Worm (Caenorhabditis elegans): ENCODE results near the gene F57B9.1.

Gene F57B9.1

DNA sequence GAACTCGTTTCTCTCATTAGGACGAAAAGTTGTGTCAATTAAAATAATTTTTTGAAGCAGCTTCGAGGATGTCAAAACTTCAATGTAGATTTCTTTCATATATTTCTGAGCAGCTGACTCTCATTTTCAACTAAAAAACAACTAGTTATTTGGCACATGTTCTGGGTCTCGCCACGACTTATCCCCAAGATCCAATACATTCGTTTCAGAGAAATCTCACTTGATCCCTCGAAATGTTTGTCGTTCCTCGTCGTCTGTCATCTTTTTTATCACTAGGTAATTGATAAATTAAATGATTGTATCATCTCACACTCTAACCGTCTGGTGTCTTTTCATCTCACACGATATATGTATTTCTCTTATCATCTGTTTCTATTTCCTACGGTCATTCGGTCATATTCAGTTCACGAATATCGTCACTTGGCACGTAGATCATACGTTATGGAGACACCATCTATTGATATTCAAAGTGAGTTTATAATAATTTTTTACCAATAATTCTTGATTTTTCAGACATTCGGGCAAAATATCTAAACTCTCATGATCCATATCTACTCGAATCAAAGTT lies at the start of gene F57B9.1, which contains the start of gene rpn-6.1:
Gene F57B9.1, plus strand, starts transcription at position 154 of the 568 bp plus-strand sequence.
Gene rpn-6.1, minus strand, starts transcription at position 65 of the 568 bp plus-strand sequence.
- TF ChIP-seq dmd-9 (GFP tag; IDR thresholded peaks at IDR 0.05) (no peak), madf-5 (GFP tag; IDR thresholded peaks at IDR 0.05) (no peak), dmd-6 (GFP tag; IDR thresholded peaks at IDR 0.05) (peak; percentile 38), daf-16 (GFP tag; optimal IDR thresholded peaks at IDR 0.05) (peak in 1 of 2 experiments; percentile 72), daf-16 (tag; optimal IDR thresholded peaks at IDR 0.05) (peak; percentile 55), nhr-41 (GFP tag; IDR thresholded peaks at IDR 0.05) (no peak), pqm-1 (tag; optimal IDR thresholded peaks at IDR 0.05) (peak; percentile 44), spr-3 (GFP tag; optimal IDR thresholded peaks at IDR 0.05) (no peak), Y5F2A.4 (GFP tag; optimal IDR thresholded peaks at IDR 0.05) (no peak), ZK337.2 (GFP tag; IDR thresholded peaks at IDR 0.05) (no peak), gei-8 (GFP tag; optimal IDR thresholded peaks at IDR 0.05) (no peak), snpc-4 (tag; optimal IDR thresholded peaks at IDR 0.05) (no peak), dmd-8 (GFP tag; IDR thresholded peaks at IDR 0.05) (no peak), hif-1 (tag; optimal IDR thresholded peaks at IDR 0.05) (peak; percentile 62 to 97), mes-2 (tag; optimal IDR thresholded peaks at IDR 0.05; ENCODE audit: poor library complexity, severe bottlenecking) (peak; percentile 23), unc-62 (GFP tag; optimal IDR thresholded peaks at IDR 0.05 in 1 of 2) (no peak), unc-62 (tag; optimal IDR thresholded peaks at IDR 0.05) (no peak), ztf-7 (tag; optimal IDR thresholded peaks at IDR 0.05) (peak; percentile 28), php-3 (GFP tag; IDR thresholded peaks at IDR 0.05) (no peak), zag-1 (tag; optimal IDR thresholded peaks at IDR 0.05) (no peak), zfp-2 (tag; optimal IDR thresholded peaks at IDR 0.05) (no peak), lin-29 (GFP tag; IDR thresholded peaks at IDR 0.05) (no peak), hlh-11 (tag; optimal IDR thresholded peaks at IDR 0.05) (peak; percentile 78), nhr-77 (tag; optimal IDR thresholded peaks at IDR 0.05) (no peak), nhr-48 (tag; optimal IDR thresholded peaks at IDR 0.05) (peak; percentile 5), dve-1 (tag; optimal IDR thresholded peaks at IDR 0.05; ENCODE audit: insufficient read depth) (peak; percentile 55), aha-1 (tag) (peak; percentile 12), mep-1 (tag; optimal IDR thresholded peaks at IDR 0.05) (peak; percentile 10), F10B5.3 (tag; optimal IDR thresholded peaks at IDR 0.05) (no peak), zip-2 (tag; optimal IDR thresholded peaks at IDR 0.05) (no peak), lsy-2 (tag; optimal IDR thresholded peaks at IDR 0.05) (peak in 1 of 2 experiments; percentile 78), nhr-28 (tag; optimal IDR thresholded peaks at IDR 0.05) (peak; percentile 68), cey-2 (tag; optimal IDR thresholded peaks at IDR 0.05; ENCODE audit: borderline replicate concordance, insufficient read depth) (no peak), saeg-2 (GFP tag; IDR thresholded peaks at IDR 0.05) (no peak), hlh-30 (tag; optimal IDR thresholded peaks at IDR 0.05; ENCODE audit: insufficient read depth) (peak; percentile 87), ctbp-1 (GFP tag; IDR thresholded peaks at IDR 0.05) (no peak), skn-1 (tag; optimal IDR thresholded peaks at IDR 0.05) (no peak), T20F7.1 (GFP tag; optimal IDR thresholded peaks at IDR 0.05) (peak; percentile 71), lin-1 (GFP tag; IDR thresholded peaks at IDR 0.05) (no peak), F37D6.2 (tag; optimal IDR thresholded peaks at IDR 0.05) (no peak), unc-39 (tag; optimal IDR thresholded peaks at IDR 0.05) (no peak), spr-1 (tag; optimal IDR thresholded peaks at IDR 0.05) (no peak), nhr-11 (tag; optimal IDR thresholded peaks at IDR 0.05) (no peak)
